Worm (Caenorhabditis elegans): ENCODE measurements around the gene ubh-2.

ubh-2 gene

DNA sequence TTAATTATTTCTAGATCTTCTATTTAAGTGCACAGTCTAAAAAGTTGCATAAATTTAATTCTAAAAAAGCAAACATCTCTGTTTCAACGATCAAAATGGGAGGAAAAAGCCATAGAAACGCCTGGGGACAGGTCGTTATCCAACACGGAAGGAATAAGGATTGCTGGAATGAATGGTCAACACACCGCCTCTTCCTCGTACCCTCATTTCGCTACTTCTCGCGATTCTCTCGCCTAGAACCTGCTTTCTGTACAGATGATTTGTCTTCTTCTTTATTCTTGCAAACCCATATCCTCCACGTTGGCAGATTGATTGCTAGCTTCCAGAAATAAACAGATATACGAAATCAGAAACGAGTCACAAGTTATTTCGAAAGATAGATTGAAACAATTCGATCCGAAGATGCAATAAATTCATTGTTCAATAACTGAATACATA lies 5.3 kb upstream of the ubh-2 start, which contains the start of gene dpy-11 (continued):
- TF ChIP-seq arid-1 (GFP tag; conservative IDR thresholded peaks at IDR 0.05) (no peak), lim-7 (GFP tag; IDR thresholded peaks at IDR 0.05) (0 out of 2 replicates have a peak, but pooled peaks have one; percentile 18), ama-1 (optimal IDR thresholded peaks at IDR 0.05) (peak; percentile 98), ztf-7 (tag; optimal IDR thresholded peaks at IDR 0.05) (no peak)

DNA sequence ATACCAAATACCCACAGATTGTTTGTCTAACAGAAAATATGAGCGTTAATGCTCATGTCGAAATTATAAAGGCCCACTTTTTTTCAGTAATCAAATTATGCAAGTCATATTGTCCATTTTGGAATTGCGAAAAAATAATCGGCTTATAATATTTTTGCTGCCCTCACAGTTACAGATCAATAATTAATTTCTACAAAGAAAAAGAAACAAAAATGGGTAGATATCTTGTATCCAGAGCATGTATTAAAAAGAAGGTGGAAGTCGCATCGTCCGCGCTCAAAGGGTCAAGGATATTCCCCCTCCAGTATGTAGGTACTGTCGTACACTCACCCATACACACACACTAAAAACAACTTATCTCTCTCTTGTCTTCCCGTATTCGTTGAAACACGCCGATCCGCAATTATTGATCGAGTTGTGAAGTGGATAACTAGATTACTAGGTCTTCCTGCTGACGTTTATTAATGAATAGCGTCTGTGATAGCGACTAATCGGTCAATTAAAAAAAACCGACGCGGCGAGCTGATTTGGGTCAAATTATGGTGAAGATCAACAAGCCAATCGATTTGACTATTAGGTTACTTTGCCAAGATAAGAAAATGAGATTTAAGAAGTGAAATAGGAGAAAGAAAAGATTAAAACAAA lies 4.3 kb upstream of the ubh-2 start:
- peak in 1 of 2 experiments; percentile 95 for TF ChIP-seq unc-62 (GFP tag; optimal IDR thresholded peaks at IDR 0.05 in 1 of 2)
- no peak for TF ChIP-seq unc-62 (tag; optimal IDR thresholded peaks at IDR 0.05)
- TF ChIP-seq T20F7.1 (GFP tag; optimal IDR thresholded peaks at IDR 0.05), result no peak

DNA sequence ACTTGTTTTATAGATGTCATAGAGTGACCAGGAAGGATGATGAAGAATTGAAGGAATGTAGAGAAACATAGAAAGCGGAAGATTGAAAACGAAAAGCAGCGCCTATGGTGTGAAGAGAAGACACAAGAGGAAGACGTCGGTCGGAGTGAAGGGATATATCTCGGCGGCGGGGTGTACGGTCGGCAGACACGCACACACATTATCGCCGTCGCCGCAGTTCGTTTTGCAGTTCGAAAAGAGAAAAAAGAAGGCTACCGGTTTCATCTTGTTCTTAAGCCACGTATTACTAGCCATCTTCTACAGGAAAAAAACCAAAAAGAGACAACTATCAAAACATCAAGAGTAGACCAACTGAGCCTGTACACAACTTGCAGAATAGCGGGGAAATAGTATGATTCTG lies 3.7 kb upstream of the ubh-2 start:
- TF ChIP-seq nhr-28 (tag; optimal IDR thresholded peaks at IDR 0.05) (peak; percentile 6), nhr-48 (tag; optimal IDR thresholded peaks at IDR 0.05) (peak; percentile 2), set-16 (GFP tag; IDR thresholded peaks at IDR 0.05) (0 out of 2 replicates have a peak, but pooled peaks have one; percentile 8), lin-1 (GFP tag; IDR thresholded peaks at IDR 0.05) (no peak), ctbp-1 (GFP tag; IDR thresholded peaks at IDR 0.05) (0 out of 2 replicates have a peak, but pooled peaks have one; percentile 7), mxl-3 (GFP tag; optimal IDR thresholded peaks at IDR 0.05) (peak; percentile 63), lin-38 (GFP tag; IDR thresholded peaks at IDR 0.05) (peak; percentile 17; the same call in 1 of the 2 replicates), dve-1 (tag; optimal IDR thresholded peaks at IDR 0.05; ENCODE audit: insufficient read depth) (no peak), lir-3 (tag; optimal IDR thresholded peaks at IDR 0.05) (no peak), hlh-11 (tag; optimal IDR thresholded peaks at IDR 0.05) (peak; percentile 29), snpc-4 (tag; optimal IDR thresholded peaks at IDR 0.05) (no peak)

DNA sequence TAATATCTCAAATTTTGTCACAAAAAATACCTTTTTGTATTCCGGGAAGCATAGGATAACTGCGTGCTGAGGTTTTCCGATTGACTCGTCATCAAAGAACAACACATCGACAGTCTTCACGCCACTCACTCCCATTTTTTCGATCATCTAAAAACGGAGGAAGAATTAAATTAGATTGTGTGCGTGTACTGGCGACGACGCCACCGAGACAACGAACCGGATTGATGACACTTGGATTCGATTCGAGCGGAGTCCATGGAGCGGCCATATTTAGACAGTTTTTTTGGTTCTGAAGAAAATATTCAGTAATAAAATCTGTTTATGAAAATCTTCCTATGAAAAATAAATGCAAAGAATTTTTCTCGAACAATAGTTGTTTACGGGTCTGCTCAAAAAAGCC lies 1.5 kb upstream of the ubh-2 start, which contains the start of gene ubh-1:
Gene ubh-1 (minus strand): TSS at position 289 of the 400 bp plus-strand sequence.
- no peak for TF ChIP-seq lir-3 (tag; optimal IDR thresholded peaks at IDR 0.05)
- TF ChIP-seq T26A8.4 (GFP tag; IDR thresholded peaks at IDR 0.05), result peak; percentile 46
- no peak for TF ChIP-seq aha-1 (tag)
- no peak for TF ChIP-seq F10B5.3 (tag; optimal IDR thresholded peaks at IDR 0.05)
- no peak for TF ChIP-seq set-16 (GFP tag; IDR thresholded peaks at IDR 0.05)
- TF ChIP-seq unc-62 (GFP tag; optimal IDR thresholded peaks at IDR 0.05 in 1 of 2), result peak in 1 of 2 experiments; percentile 96
- no peak for TF ChIP-seq unc-62 (tag; optimal IDR thresholded peaks at IDR 0.05)
- TF ChIP-seq mes-2 (tag; optimal IDR thresholded peaks at IDR 0.05; ENCODE audit: poor library complexity, severe bottlenecking), result peak; percentile 25
- TF ChIP-seq madf-5 (GFP tag; IDR thresholded peaks at IDR 0.05), result no peak
- TF ChIP-seq gei-8 (GFP tag; optimal IDR thresholded peaks at IDR 0.05), result no peak

DNA sequence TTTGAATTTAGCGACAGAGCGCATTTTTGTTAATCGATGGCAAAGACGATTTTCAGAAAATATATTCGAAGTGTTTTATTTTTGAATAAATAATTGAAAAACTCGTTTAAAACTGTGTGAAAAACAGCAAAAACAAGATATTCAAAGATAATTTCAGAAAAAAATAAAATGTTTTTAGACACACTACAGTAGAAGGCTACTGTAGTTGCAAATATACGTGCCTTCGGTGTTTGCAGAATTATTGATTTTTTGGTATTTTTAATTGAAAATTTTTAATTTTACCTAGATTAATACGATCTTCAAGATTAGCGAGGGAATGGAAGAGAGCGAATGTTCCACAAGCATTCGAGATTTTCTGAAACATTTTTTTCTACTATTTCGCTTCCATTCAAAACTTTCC lies 1.0 kb upstream of the ubh-2 start:
- TF ChIP-seq lsy-2 (tag; optimal IDR thresholded peaks at IDR 0.05) (peak in 1 of 2 experiments; percentile 44), ceh-44 (GFP tag; IDR thresholded peaks at IDR 0.05) (no peak)

ce11 chrV:6508703-6509102 lies 914 bp downstream of the ubh-2 start, which contains the start of gene ubh-3:
Gene ubh-3 (minus strand): TSS chrV:6508803.
- no peak for TF ChIP-seq set-16 (GFP tag; IDR thresholded peaks at IDR 0.05)
- no peak for TF ChIP-seq unc-130 (GFP tag; optimal IDR thresholded peaks at IDR 0.05)
- no peak for TF ChIP-seq daf-16 (GFP tag; optimal IDR thresholded peaks at IDR 0.05)
- no peak for TF ChIP-seq daf-16 (tag; optimal IDR thresholded peaks at IDR 0.05)
- no peak for TF ChIP-seq dve-1 (tag; optimal IDR thresholded peaks at IDR 0.05; ENCODE audit: insufficient read depth)
- no peak for TF ChIP-seq tra-1 (GFP tag; IDR thresholded peaks at IDR 0.05)
- TF ChIP-seq nhr-41 (GFP tag; IDR thresholded peaks at IDR 0.05), result no peak
- no peak for TF ChIP-seq rbr-2 (tag; optimal IDR thresholded peaks at IDR 0.05)
- TF ChIP-seq madf-5 (GFP tag; IDR thresholded peaks at IDR 0.05), result no peak
